Comparison of ENCODE assay signal across 2 worm cellular contexts in genomic region chrIII:11792295-11793256, ce11.
TF ChIP-seq lines count a peak whose summit lies in the region.
"Not testable (repeated sequence)": the region's sequence is repeated elsewhere in the genome, so short reads cannot be mapped to it uniquely, and the experiment has no call there.

C24H11.2 (minus strand) TSS chrIII:11792345.

TF ChIP-seq in whole organism, L4 larva, 104 proteins besides CTCF, POLR2A, EP300 and RAD21 (continued from another document):
- TF ChIP-seq ctbp-1 (GFP tag; IDR thresholded peaks at IDR 0.05; lab: Robert Waterston, UW) (peak; percentile 80), set-16 (GFP tag; IDR thresholded peaks at IDR 0.05; lab: Robert Waterston, UW) (peak; percentile 53), mes-2 (tag; optimal IDR thresholded peaks at IDR 0.05; lab: Kevin White, UChicago; ENCODE audit: poor library complexity, severe bottlenecking) (peak; percentile 76), unc-130 (GFP tag; optimal IDR thresholded peaks at IDR 0.05; lab: Kevin White, UChicago) (peak; percentile 1), vab-7 (GFP tag; IDR thresholded peaks at IDR 0.05; lab: Robert Waterston, UW) (peak; percentile 77), T26A8.4 (GFP tag; IDR thresholded peaks at IDR 0.05; lab: Robert Waterston, UW) (peak; percentile 87), dmd-6 (GFP tag; IDR thresholded peaks at IDR 0.05; lab: Robert Waterston, UW) (peak; percentile 65), ZK337.2 (GFP tag; IDR thresholded peaks at IDR 0.05; lab: Robert Waterston, UW) (peak; percentile 79), madf-5 (GFP tag; IDR thresholded peaks at IDR 0.05; lab: Robert Waterston, UW) (peak in 1 of 2 experiments; percentile 87; a peak in 1 of 4 replicates), aha-1 (tag; lab: Kevin White, UChicago) (peak; percentile 61), D1046.2 (GFP tag; IDR thresholded peaks at IDR 0.05; lab: Robert Waterston, UW) (peak; percentile 90), hmg-1.1 (GFP tag; IDR thresholded peaks at IDR 0.05; lab: Robert Waterston, UW) (peak; percentile 85), mep-1 (tag; optimal IDR thresholded peaks at IDR 0.05; lab: Kevin White, UChicago) (peak; percentile 54), egl-43 (GFP tag; IDR thresholded peaks at IDR 0.05; lab: Robert Waterston, UW) (peak; percentile 95), pha-4 (GFP tag; IDR thresholded peaks at IDR 0.05; lab: Robert Waterston, UW) (peak; percentile 91), nhr-42 (GFP tag; IDR thresholded peaks at IDR 0.05; lab: Robert Waterston, UW) (peak; percentile 73), lin-13 (GFP tag; optimal IDR thresholded peaks at IDR 0.05; lab: Kevin White, UChicago) (peak; percentile 37), tra-1 (GFP tag; IDR thresholded peaks at IDR 0.05; lab: Robert Waterston, UW) (peak; percentile 91), php-3 (GFP tag; IDR thresholded peaks at IDR 0.05; lab: Robert Waterston, UW) (peak; percentile 74), nhr-28 (tag; optimal IDR thresholded peaks at IDR 0.05; lab: Kevin White, UChicago) (peak; percentile 1), lin-1 (GFP tag; IDR thresholded peaks at IDR 0.05; lab: Robert Waterston, UW) (peak; percentile 84), arid-1 (GFP tag; conservative IDR thresholded peaks at IDR 0.05; lab: Robert Waterston, UW) (peak; percentile 74), lir-3 (tag; optimal IDR thresholded peaks at IDR 0.05; lab: Kevin White, UChicago) (peak; percentile 34), lin-29 (GFP tag; IDR thresholded peaks at IDR 0.05; lab: Robert Waterston, UW) (peak; percentile 65), nhr-77 (tag; optimal IDR thresholded peaks at IDR 0.05; lab: Kevin White, UChicago) (peak; percentile 18), F44E2.7 (GFP tag; IDR thresholded peaks at IDR 0.05; lab: Robert Waterston, UW) (0 out of 2 replicates have a peak, but pooled peaks have one; percentile 46), gei-8 (GFP tag; optimal IDR thresholded peaks at IDR 0.05; lab: Kevin White, UChicago) (peak; percentile 30), rbr-2 (tag; optimal IDR thresholded peaks at IDR 0.05; lab: Kevin White, UChicago) (peak; percentile 68), lim-7 (GFP tag; IDR thresholded peaks at IDR 0.05; lab: Robert Waterston, UW) (peak; percentile 92), spr-1 (tag; optimal IDR thresholded peaks at IDR 0.05; lab: Kevin White, UChicago) (peak; percentile 54), nhr-48 (tag; optimal IDR thresholded peaks at IDR 0.05; lab: Kevin White, UChicago) (peak; percentile 17), mxl-2 (GFP tag; conservative IDR thresholded peaks at IDR 0.05; lab: Robert Waterston, UW) (peak; percentile 75), zfp-3 (GFP tag; conservative IDR thresholded peaks at IDR 0.05; lab: Robert Waterston, UW) (peak; percentile 60; the same call in 1 of the 2 replicates), snpc-1.2 (GFP tag; IDR thresholded peaks at IDR 0.05; lab: Robert Waterston, UW) (peak; percentile 79), dpl-1 (GFP tag; optimal IDR thresholded peaks at IDR 0.05; lab: Kevin White, UChicago) (peak; percentile 23), F10B5.3 (tag; optimal IDR thresholded peaks at IDR 0.05; lab: Kevin White, UChicago) (peak; percentile 44), dmd-9 (GFP tag; IDR thresholded peaks at IDR 0.05; lab: Robert Waterston, UW) (peak; percentile 60), madf-9 (GFP tag; conservative IDR thresholded peaks at IDR 0.05; lab: Robert Waterston, UW) (peak; percentile 88)
- TF ChIP-seq pha-4 (tag; optimal IDR thresholded peaks at IDR 0.05; lab: Kevin White, UChicago), result not testable (repeated sequence)

TF ChIP-seq in whole organism, late embryonic, 69 proteins besides CTCF, POLR2A, EP300 and RAD21 (continued from another document):
- peak; percentile 46 for TF ChIP-seq gmeb-2 (tag; optimal IDR thresholded peaks at IDR 0.05; lab: Kevin White, UChicago)
- peak; percentile 73 for TF ChIP-seq K02D7.2 (tag; optimal IDR thresholded peaks at IDR 0.05; lab: Kevin White, UChicago)
- peak; percentile 43 for TF ChIP-seq C38D4.7 (GFP tag; optimal IDR thresholded peaks at IDR 0.05; lab: Kevin White, UChicago)
- TF ChIP-seq ceh-48 (tag; optimal IDR thresholded peaks at IDR 0.05; lab: Kevin White, UChicago), result peak; percentile 38
- TF ChIP-seq lin-11 (tag; optimal IDR thresholded peaks at IDR 0.05; lab: Kevin White, UChicago), result peak; percentile 20
- peak; percentile 40 for TF ChIP-seq ceh-6 (GFP tag; optimal IDR thresholded peaks at IDR 0.05; lab: Kevin White, UChicago)
- peak; percentile 23 for TF ChIP-seq T23F11.4 (GFP tag; optimal IDR thresholded peaks at IDR 0.05; lab: Kevin White, UChicago)
- TF ChIP-seq ceh-18 (tag; optimal IDR thresholded peaks at IDR 0.05; lab: Kevin White, UChicago), result peak; percentile 35
- TF ChIP-seq dmd-4 (tag; optimal IDR thresholded peaks at IDR 0.05; lab: Kevin White, UChicago; ENCODE audit: borderline replicate concordance), result peak; percentile 33
TF ChIP-seq in whole organism, late embryonic: peak in this region for 34; not testable (repeated sequence) for 35.
